Fruit fly (Drosophila melanogaster) whole organism, embryonic: ENCODE results near the gene RhoGAP100F.

Experiments
- Bgb ChIP-seq: fragments of 200-800 bp; sonication (Bioruptor generic); IDR thresholded peaks from 2 replicates; pipeline ENCODE4 v1.3.6; 2022; ENCODE audit warnings: missing biosample characterization, missing genetic modification characterization; ENCODE audit not compliant: partially characterized antibody
- CG10147 ChIP-seq: fragments of 200-800 bp; sonication (Bioruptor generic); optimal IDR thresholded peaks from 2 replicates; lab custom pipeline; 2019; ENCODE audit warnings: missing biosample characterization, mild to moderate bottlenecking, missing genetic modification characterization, moderate library complexity
- CG10565 ChIP-seq: fragments of 200-800 bp; sonication (Bioruptor generic); optimal IDR thresholded peaks from 3 replicates; lab custom pipeline; 2016; ENCODE audit warnings: missing biosample characterization, mild to moderate bottlenecking, missing genetic modification characterization
- CG11504 ChIP-seq: fragments of 200-800 bp; sonication (Bioruptor generic); optimal IDR thresholded peaks from 3 replicates; lab custom pipeline; 2019; ENCODE audit warnings: missing biosample characterization, mild to moderate bottlenecking, missing genetic modification characterization, moderate library complexity
- CG12236 ChIP-seq: fragments of 200-800 bp; sonication (Bioruptor generic); optimal IDR thresholded peaks from 2 replicates; lab custom pipeline; 2016; ENCODE audit warnings: missing biosample characterization, missing genetic modification characterization
- CG13123 ChIP-seq: fragments of 200-800 bp; sonication (Bioruptor generic); optimal IDR thresholded peaks from 2 replicates; lab custom pipeline; 2016; ENCODE audit warnings: missing biosample characterization, missing genetic modification characterization
- CG14667 ChIP-seq: fragments of 200-800 bp; sonication (Bioruptor generic); IDR thresholded peaks from 2 replicates; pipeline ENCODE4 v1.3.6; 2022; ENCODE audit warnings: missing biosample characterization, missing genetic modification characterization
- CG17359 ChIP-seq: fragments of 200-800 bp; sonication (Bioruptor generic); optimal IDR thresholded peaks from 3 replicates; lab custom pipeline; 2018; ENCODE audit warnings: missing biosample characterization, mild to moderate bottlenecking, missing genetic modification characterization, moderate library complexity
- CG3065 ChIP-seq: fragments of 200-800 bp; sonication (Bioruptor generic); optimal IDR thresholded peaks from 2 replicates; lab custom pipeline; 2016; ENCODE audit warnings: missing biosample characterization, missing genetic modification characterization
- CG31365 ChIP-seq: fragments of 200-800 bp; sonication (Bioruptor generic); optimal IDR thresholded peaks from 2 replicates; lab custom pipeline; 2018; ENCODE audit warnings: missing biosample characterization, mild to moderate bottlenecking, missing genetic modification characterization
- CG42726 ChIP-seq: fragments of 200-800 bp; sonication (Bioruptor generic); IDR thresholded peaks from 2 replicates; pipeline ENCODE4 v1.3.6; 2022; ENCODE audit warnings: missing biosample characterization, missing genetic modification characterization; ENCODE audit not compliant: partially characterized antibody
- CG6683 ChIP-seq: fragments of 200-800 bp; sonication (Bioruptor generic); optimal IDR thresholded peaks from 2 replicates; lab custom pipeline; 2017; ENCODE audit warnings: missing biosample characterization, mild to moderate bottlenecking, missing genetic modification characterization, missing genetic modification reagents
- CG6689 ChIP-seq: fragments of 200-800 bp; sonication (Bioruptor generic); IDR thresholded peaks from 2 replicates; pipeline ENCODE4 v1.3.6; 2022; ENCODE audit warnings: missing biosample characterization, missing genetic modification characterization
- CG6791 ChIP-seq: fragments of 200-800 bp; sonication (Bioruptor generic); IDR thresholded peaks from 3 replicates; pipeline ENCODE4 v1.3.6; 2022; ENCODE audit warnings: missing biosample characterization, missing genetic modification characterization; ENCODE audit not compliant: partially characterized antibody
- CG8359 ChIP-seq: fragments of 200-800 bp; sonication (Bioruptor generic); optimal IDR thresholded peaks from 2 replicates; lab custom pipeline; 2017; ENCODE audit warnings: missing biosample characterization, mild to moderate bottlenecking, missing genetic modification characterization, borderline replicate concordance
- CG9817 ChIP-seq: fragments of 200-800 bp; sonication (Bioruptor generic); optimal IDR thresholded peaks from 2 replicates; lab custom pipeline; 2018; ENCODE audit warnings: missing biosample characterization, mild to moderate bottlenecking, missing genetic modification characterization, moderate library complexity
- Eip74EF ChIP-seq, 2 experiments: fragments of 200-800 bp in 1 of 2; fragments of >200 bp in 1 of 2; sonication (Bioruptor generic) in 1 of 2; optimal IDR thresholded peaks; 2 replicates each; lab custom pipeline; 2017 to 2019; ENCODE audit warnings: missing biosample characterization in 2 of 2, missing genetic modification characterization in 2 of 2, mild to moderate bottlenecking in 1 of 2, moderate library complexity in 1 of 2
- Ets97D ChIP-seq: fragments of 200-800 bp; sonication (Bioruptor generic); optimal IDR thresholded peaks from 3 replicates; lab custom pipeline; 2016; ENCODE audit warnings: missing biosample characterization, missing genetic modification characterization
- HmgD ChIP-seq: fragments of 200-800 bp; sonication (Bioruptor generic); optimal IDR thresholded peaks from 3 replicates; lab custom pipeline; 2016; ENCODE audit warnings: missing biosample characterization, missing genetic modification characterization
- Hr39 ChIP-seq: fragments of >200 bp; optimal IDR thresholded peaks from 2 replicates; lab custom pipeline; 2017
- Lpt ChIP-seq: fragments of >200 bp; optimal IDR thresholded peaks from 2 replicates; lab custom pipeline; 2018; ENCODE audit warnings: missing biosample characterization, missing genetic modification characterization
- Oli ChIP-seq: fragments of 200-800 bp; sonication (Bioruptor generic); optimal IDR thresholded peaks from 2 replicates; lab custom pipeline; 2018; ENCODE audit warnings: missing biosample characterization, mild to moderate bottlenecking, missing genetic modification characterization, moderate library complexity
- Optix ChIP-seq: fragments of 200-800 bp; sonication (Bioruptor generic); IDR thresholded peaks from 3 replicates; pipeline ENCODE4 v1.3.6; 2022; ENCODE audit warnings: missing biosample characterization, missing genetic modification characterization
- Sox102F ChIP-seq: fragments of 200-800 bp; sonication (Bioruptor generic); optimal IDR thresholded peaks from 2 replicates; lab custom pipeline; 2018; ENCODE audit warnings: missing biosample characterization, mild to moderate bottlenecking, missing genetic modification characterization, moderate library complexity
- Xbp1 ChIP-seq: fragments of 200-800 bp; sonication (Bioruptor generic); optimal IDR thresholded peaks from 3 replicates; lab custom pipeline; 2016; ENCODE audit warnings: missing biosample characterization, mild to moderate bottlenecking, missing genetic modification characterization
- ab ChIP-seq: fragments of 200-800 bp; sonication (Bioruptor generic); optimal IDR thresholded peaks from 2 replicates; lab custom pipeline; 2016; ENCODE audit warnings: missing biosample characterization, missing genetic modification characterization
- abd-A ChIP-seq: fragments of 200-800 bp; sonication (Bioruptor generic); optimal IDR thresholded peaks from 3 replicates; lab custom pipeline; 2019; ENCODE audit warnings: missing biosample characterization, mild to moderate bottlenecking, missing genetic modification characterization, moderate library complexity
- amos ChIP-seq: fragments of 200-800 bp; sonication (Bioruptor generic); IDR thresholded peaks from 2 replicates; pipeline ENCODE4 v1.3.6; 2022; ENCODE audit warnings: missing biosample characterization, missing genetic modification characterization; ENCODE audit not compliant: partially characterized antibody
- bowl ChIP-seq: fragments of 200-800 bp; sonication (Bioruptor generic); IDR thresholded peaks from 2 replicates; pipeline ENCODE4 v1.3.6; 2022; ENCODE audit warnings: missing biosample characterization, missing genetic modification characterization
- chif ChIP-seq, 2 experiments: fragments of 200-800 bp; sonication (Bioruptor generic); optimal IDR thresholded peaks; 3 replicates each; lab custom pipeline; 2016; ENCODE audit warnings: missing biosample characterization in 2 of 2, missing genetic modification characterization in 2 of 2
- corto ChIP-seq: fragments of 200-800 bp; sonication (Bioruptor generic); optimal IDR thresholded peaks from 2 replicates; lab custom pipeline; 2016; ENCODE audit warnings: missing biosample characterization, mild to moderate bottlenecking, missing genetic modification characterization, moderate library complexity
- dysf ChIP-seq: fragments of 200-800 bp; sonication (Bioruptor generic); IDR thresholded peaks from 3 replicates; pipeline ENCODE4 v1.3.6; 2022; ENCODE audit warnings: missing biosample characterization, missing genetic modification characterization
- eve ChIP-seq, 2 experiments: fragments of >200 bp; optimal IDR thresholded peaks; 2 replicates each; lab custom pipeline; 2017; ENCODE audit warnings: missing biosample characterization in 2 of 2, missing genetic modification characterization in 2 of 2
- eyg ChIP-seq: fragments of 200-800 bp; sonication (Bioruptor generic); optimal IDR thresholded peaks from 3 replicates; lab custom pipeline; 2016; ENCODE audit warnings: missing biosample characterization, missing genetic modification characterization
- grau ChIP-seq: fragments of 200-800 bp; optimal IDR thresholded peaks from 3 replicates; lab custom pipeline; 2019; ENCODE audit warnings: missing biosample characterization, mild to moderate bottlenecking, missing genetic modification characterization, moderate library complexity
- gro ChIP-seq: fragments of 200-800 bp; sonication (Bioruptor generic); optimal IDR thresholded peaks from 2 replicates; lab custom pipeline; 2016; ENCODE audit warnings: missing biosample characterization, missing genetic modification characterization
- ken ChIP-seq: fragments of 200-800 bp; sonication (Bioruptor generic); IDR thresholded peaks from 3 replicates; pipeline ENCODE4 v1.3.6; 2022; ENCODE audit warnings: missing biosample characterization, missing genetic modification characterization
- lmd ChIP-seq: fragments of 200-800 bp; sonication (Bioruptor generic); IDR thresholded peaks from 2 replicates; pipeline ENCODE4 v1.3.6; 2022; ENCODE audit warnings: missing biosample characterization, missing genetic modification characterization
- nmo ChIP-seq: fragments of 200-800 bp; sonication (Bioruptor generic); optimal IDR thresholded peaks from 2 replicates; lab custom pipeline; 2018; ENCODE audit warnings: missing biosample characterization, mild to moderate bottlenecking, missing genetic modification characterization, moderate library complexity
- oc ChIP-seq: fragments of 200-800 bp; sonication (Bioruptor generic); optimal IDR thresholded peaks from 2 replicates; lab custom pipeline; 2018; ENCODE audit warnings: missing biosample characterization, mild to moderate bottlenecking, missing genetic modification characterization, moderate library complexity
- otp ChIP-seq: fragments of 200-800 bp; sonication (Bioruptor generic); IDR thresholded peaks from 3 replicates; pipeline ENCODE4, ENCODE4 v1.3.6; 2022; ENCODE audit warnings: missing biosample characterization, missing genetic modification characterization
- pfk ChIP-seq: fragments of 200-800 bp; sonication (Bioruptor generic); optimal IDR thresholded peaks from 2 replicates; lab custom pipeline; 2018; ENCODE audit warnings: missing biosample characterization, mild to moderate bottlenecking, missing genetic modification characterization, moderate library complexity
- ranshi ChIP-seq: fragments of 200-800 bp; sonication (Bioruptor generic); IDR thresholded peaks from 2 replicates; pipeline ENCODE4 v1.3.6; 2022; ENCODE audit warnings: missing biosample characterization, missing genetic modification characterization
- sna ChIP-seq: fragments of 200-800 bp; sonication (Bioruptor generic); IDR thresholded peaks from 2 replicates; pipeline ENCODE4 v1.3.6; 2022; ENCODE audit warnings: missing biosample characterization, missing genetic modification characterization; ENCODE audit not compliant: partially characterized antibody
- sob ChIP-seq: fragments of 200-800 bp; sonication (Bioruptor generic); IDR thresholded peaks from 2 replicates; pipeline ENCODE4 v1.3.6; 2022; ENCODE audit warnings: missing biosample characterization, missing genetic modification characterization
- vnd ChIP-seq: fragments of 200-800 bp; sonication (Bioruptor generic); IDR thresholded peaks from 3 replicates; pipeline ENCODE4 v1.3.6; 2022; ENCODE audit warnings: missing biosample characterization, missing genetic modification characterization; ENCODE audit not compliant: partially characterized antibody
- zen2 ChIP-seq: fragments of 200-800 bp; sonication (Bioruptor generic); IDR thresholded peaks from 3 replicates; pipeline ENCODE4 v1.3.6; 2022; ENCODE audit warnings: missing biosample characterization, missing genetic modification characterization; ENCODE audit not compliant: partially characterized antibody

Gene RhoGAP100F

dm6 chr3R:31776583-31777362 is 35.6 kb upstream of the RhoGAP100F start, which contains the start of the genes CG2126 and faf (continued):
- TF ChIP-seq gro (GFP tag; lab: Kevin White, UChicago) (peak; percentile 48), eyg (GFP tag; lab: Kevin White, UChicago) (no peak), abd-A (no peak), chif (GFP tag; optimal IDR thresholded peaks at IDR 0.05; lab: Kevin White, UChicago) (peak in 1 of 2 experiments; percentile 39), CG10565 (GFP tag; lab: Kevin White, UChicago) (no peak), Sox102F (peak; percentile 82), Xbp1 (GFP tag; lab: Kevin White, UChicago) (peak; percentile 85), nmo (GFP tag; lab: Kevin White, UChicago) (peak; percentile 88), Optix (GFP tag; lab: Robert Waterston, UW) (no peak; the same call in 2 of the 3 replicates), CG10147 (GFP tag; lab: Kevin White, UChicago) (peak; percentile 60), Eip74EF (GFP tag; optimal IDR thresholded peaks at IDR 0.05; lab: Kevin White, UChicago) (peak in 1 of 2 experiments; percentile 62), Lpt (GFP tag; lab: Kevin White, UChicago) (no peak), CG12236 (GFP tag; lab: Kevin White, UChicago) (no peak), dysf (GFP tag; lab: Robert Waterston, UW) (peak; percentile 79), eve (GFP tag; optimal IDR thresholded peaks at IDR 0.05; lab: Kevin White, UChicago) (no peak), corto (GFP tag; lab: Kevin White, UChicago) (no peak), lmd (GFP tag; lab: Robert Waterston, UW) (peak; percentile 80), CG9817 (tag; lab: Kevin White, UChicago) (peak; percentile 84), ken (peak; percentile 65; the same call in 1 of the 3 replicates), CG6683 (GFP tag; lab: Kevin White, UChicago) (peak; percentile 56), grau (peak; percentile 79), CG42726 (GFP tag; lab: Robert Waterston, UW) (0 out of 2 replicates have a peak, but pooled peaks have one; percentile 7), ab (GFP tag; lab: Kevin White, UChicago) (no peak), CG14667 (GFP tag; lab: Robert Waterston, UW) (0 out of 2 replicates have a peak, but pooled peaks have one; percentile 43), Bgb (GFP tag; lab: Robert Waterston, UW) (peak; percentile 53), HmgD (GFP tag; lab: Kevin White, UChicago) (no peak), CG6791 (GFP tag; lab: Robert Waterston, UW) (no peak), CG8359 (no peak), Oli (peak; percentile 69), pfk (no peak), CG31365 (tag; lab: Kevin White, UChicago) (no peak), sna (no peak), otp (GFP tag; lab: Robert Waterston, UW) (0 out of 3 replicates have a peak, but pooled peaks have one; percentile 44), CG3065 (GFP tag; lab: Kevin White, UChicago) (peak; percentile 21), CG6689 (GFP tag; lab: Robert Waterston, UW) (peak; percentile 82), oc (tag; lab: Kevin White, UChicago) (peak; percentile 58), ranshi (GFP tag; lab: Robert Waterston, UW) (peak; percentile 73), Ets97D (GFP tag; lab: Kevin White, UChicago) (peak; percentile 60), CG17359 (peak; percentile 78), zen2 (GFP tag; lab: Robert Waterston, UW) (no peak), CG13123 (GFP tag; lab: Kevin White, UChicago) (peak; percentile 63), sob (GFP tag; lab: Robert Waterston, UW) (peak; percentile 64), amos (GFP tag; lab: Robert Waterston, UW) (peak; percentile 44; the same call in 1 of the 2 replicates), vnd (GFP tag; lab: Robert Waterston, UW) (0 out of 3 replicates have a peak, but pooled peaks have one; percentile 48), Hr39 (no peak), bowl (GFP tag; lab: Robert Waterston, UW) (0 out of 2 replicates have a peak, but pooled peaks have one; percentile 32), CG11504 (tag; lab: Kevin White, UChicago) (no peak)
